Fruit fly (Drosophila melanogaster) ovary, adult (tissue): ENCODE data around the gene CG4572.

Source experiments
- CG17801 ChIP-seq: fragments of 200-800 bp; optimal IDR thresholded peaks from 2 replicates; lab custom pipeline; 2019; ENCODE audit warnings: missing biosample characterization, mild to moderate bottlenecking, missing genetic modification characterization, moderate library complexity; ENCODE audit not compliant: partially characterized antibody

Gene CG4572

dm6 chr3R:19858017-19858659 lies 6.1 kb downstream of the CG4572 start:
- peak; percentile 3 for TF ChIP-seq CG17801 (GFP tag; lab: Kevin White, UChicago)

- no peak for TF ChIP-seq CG17801 (GFP tag; lab: Kevin White, UChicago)
Measured at dm6 chr3R:19847591-19848256, 16.5 kb downstream of the CG4572 start.

- TF ChIP-seq CG17801 (GFP tag; lab: Kevin White, UChicago): no peak
Measured at dm6 chr3R:19846870-19847590, 17.2 kb downstream of the CG4572 start, which contains the start of gene MICU3. Gene MICU3 (plus strand): TSS chr3R:19847311.

DNA sequence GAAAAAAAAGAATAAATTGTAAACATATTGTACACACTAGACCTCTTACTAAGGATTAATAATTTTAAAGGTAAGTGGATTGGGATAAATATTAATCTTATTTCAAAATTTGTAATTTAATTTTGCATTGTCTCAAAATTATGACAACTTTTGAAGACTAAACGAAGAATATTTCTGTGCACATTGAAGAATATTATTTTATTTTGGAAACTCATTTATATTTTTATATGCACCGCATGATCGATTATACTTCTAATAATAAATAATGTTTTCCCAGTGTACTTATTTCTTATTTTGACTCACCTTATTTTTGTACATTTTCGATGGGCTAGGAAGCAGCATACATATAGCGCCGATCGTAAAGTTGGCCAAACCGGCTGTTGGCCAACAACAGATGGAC lies 20.3 kb downstream of the CG4572 start:
- TF ChIP-seq CG17801 (GFP tag; lab: Kevin White, UChicago): no peak

- no peak for TF ChIP-seq CG17801 (GFP tag; lab: Kevin White, UChicago)
Measured at dm6 chr3R:19840545-19840944, 23.6 kb downstream of the CG4572 start, which contains the start of gene CG31459. Gene CG31459 (plus strand): TSS chr3R:19840845.

DNA sequence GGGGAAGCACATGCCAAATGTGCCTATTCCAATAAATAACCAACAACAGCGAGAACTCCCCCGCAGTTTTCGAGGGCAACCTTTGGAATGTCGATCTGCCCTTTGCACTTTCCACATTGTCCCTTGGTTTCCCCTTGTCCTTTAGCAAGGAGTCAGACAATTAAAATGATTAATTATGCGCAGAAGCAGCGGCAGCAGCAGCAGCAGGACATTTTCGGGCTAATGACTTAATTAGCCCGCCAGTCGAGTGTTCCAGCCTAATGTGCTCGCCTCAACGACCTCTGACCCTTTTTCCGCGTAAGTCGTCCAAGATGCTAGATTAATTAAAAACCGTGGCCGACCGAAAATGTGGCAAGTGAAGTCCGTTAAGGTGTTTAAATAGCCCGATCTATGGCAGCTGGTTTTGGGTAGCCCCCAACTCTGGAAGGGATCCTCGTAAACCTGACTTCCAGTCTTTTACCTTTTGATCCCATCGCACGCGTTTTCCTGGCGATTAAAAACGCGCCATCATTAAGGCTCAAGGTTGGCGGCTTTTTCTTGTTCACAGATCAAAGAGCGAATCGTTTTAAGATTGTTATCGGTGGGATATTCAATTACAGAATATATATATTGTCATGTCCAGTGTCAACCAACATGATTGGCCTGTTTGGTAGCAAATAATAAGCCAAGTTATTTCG lies 25.1 kb downstream of the CG4572 start:
- no peak for TF ChIP-seq CG17801 (GFP tag; lab: Kevin White, UChicago)

- peak; percentile 62 for TF ChIP-seq CG17801 (GFP tag; lab: Kevin White, UChicago)
Measured at dm6 chr3R:19836687-19837086, 27.5 kb downstream of the CG4572 start, which contains the start of gene bnl. Gene bnl (minus strand): TSS chr3R:19836817.

DNA sequence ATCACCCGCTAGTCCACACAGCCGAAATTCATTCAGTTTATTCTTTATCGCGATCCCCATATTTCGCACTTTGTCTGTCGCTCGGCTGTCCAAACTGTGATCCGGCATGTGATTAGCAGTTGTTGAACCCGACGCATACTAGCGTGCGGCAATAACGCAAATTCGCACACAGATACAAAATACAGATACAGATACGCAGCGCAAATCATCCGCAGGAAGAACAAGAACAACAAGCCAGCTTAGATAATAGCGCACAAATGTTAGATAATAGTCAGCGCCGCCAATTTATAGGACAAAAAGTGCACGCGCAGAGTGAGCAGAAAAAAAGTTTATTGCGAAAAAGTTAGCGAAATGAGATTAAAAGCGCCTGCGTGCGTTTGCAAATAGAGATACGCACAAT lies 29.2 kb downstream of the CG4572 start:
- TF ChIP-seq CG17801 (GFP tag; lab: Kevin White, UChicago): no peak

DNA sequence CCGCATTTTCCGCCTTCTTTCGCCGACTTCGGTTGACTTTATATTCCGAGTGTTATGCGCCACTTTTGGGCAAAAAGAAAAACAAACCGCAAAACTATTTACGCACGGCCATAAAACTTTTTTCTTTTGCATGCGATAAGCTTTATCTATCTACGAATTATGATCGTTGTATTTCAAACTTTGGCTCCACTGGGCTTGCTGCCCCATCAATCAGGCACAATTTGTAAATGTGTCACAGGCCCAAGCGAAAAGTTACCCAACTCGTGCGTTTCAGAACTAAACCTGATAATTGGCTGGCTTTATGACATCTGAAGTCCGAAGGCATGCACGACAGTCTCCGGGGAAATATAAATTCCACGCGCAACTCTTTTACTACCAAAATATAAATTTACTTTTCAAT lies 30.2 kb downstream of the CG4572 start:
- no peak for TF ChIP-seq CG17801 (GFP tag; lab: Kevin White, UChicago)

DNA sequence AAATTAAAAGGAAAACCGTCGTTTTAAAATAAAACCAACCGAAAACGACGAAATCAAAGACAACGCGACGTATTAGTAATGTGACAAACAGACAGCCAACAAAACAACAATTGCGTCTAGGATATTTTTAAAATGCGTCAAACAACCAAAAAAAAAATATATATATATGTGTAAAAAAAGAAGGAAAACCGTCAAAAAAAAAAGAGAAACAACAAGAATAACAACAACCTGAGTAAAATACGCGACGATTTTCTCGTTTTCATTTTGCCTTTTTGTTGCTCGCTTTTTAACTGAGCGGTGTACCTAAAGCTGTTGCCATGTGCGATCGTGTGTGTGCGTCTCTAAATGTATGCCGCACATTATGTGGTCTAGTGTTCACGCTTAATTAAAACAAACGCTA lies 30.6 kb downstream of the CG4572 start:
- TF ChIP-seq CG17801 (GFP tag; lab: Kevin White, UChicago): no peak

dm6 chr3R:19830973-19831372 lies 33.2 kb downstream of the CG4572 start:
- TF ChIP-seq CG17801 (GFP tag; lab: Kevin White, UChicago): no peak

DNA sequence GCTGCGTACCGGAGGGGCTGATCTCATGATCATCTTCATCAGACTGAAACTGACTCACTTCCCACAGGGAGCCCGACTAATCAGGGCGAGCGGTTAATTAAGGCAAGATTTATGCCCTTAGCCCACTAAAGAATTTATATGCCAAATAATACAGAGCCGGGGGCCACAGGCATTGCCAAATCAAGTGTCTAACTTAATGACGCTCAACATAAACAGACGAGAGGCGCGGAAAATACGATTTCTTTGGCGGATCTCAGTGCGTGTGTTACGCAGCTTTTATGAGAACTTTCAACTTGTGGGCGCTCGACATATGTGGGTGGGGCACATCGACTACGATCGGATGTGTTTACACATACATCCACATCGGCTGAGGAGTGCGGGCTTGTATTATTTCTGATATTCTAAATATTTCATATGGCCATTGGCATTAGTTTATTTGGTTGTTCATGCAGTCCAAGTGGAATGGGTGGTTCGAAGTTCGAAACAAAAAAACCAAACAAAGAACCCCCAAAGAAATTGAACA lies 37.3 kb downstream of the CG4572 start:
- TF ChIP-seq CG17801 (GFP tag; lab: Kevin White, UChicago): no peak

dm6 chr3R:19826355-19826754 lies 37.8 kb downstream of the CG4572 start:
- TF ChIP-seq CG17801 (GFP tag; lab: Kevin White, UChicago): no peak

DNA sequence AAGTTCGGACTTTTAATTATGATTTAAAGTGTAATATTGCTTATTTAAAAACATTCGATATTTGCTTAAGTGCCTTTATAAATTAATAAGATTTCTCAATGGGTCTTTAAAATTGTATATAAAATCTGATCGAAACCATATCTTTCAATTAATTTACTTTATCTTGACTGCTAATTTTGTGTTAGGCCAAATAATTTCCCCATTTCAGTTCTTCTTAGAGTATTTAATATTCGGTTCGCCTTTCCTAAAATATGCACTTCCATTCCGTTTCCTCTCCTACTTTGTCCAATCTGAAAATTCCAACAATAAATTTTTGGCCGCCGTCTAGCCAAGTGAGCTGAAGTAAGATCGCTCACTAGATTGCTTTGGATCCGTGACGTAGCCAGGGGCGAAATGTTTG lies 39.7 kb downstream of the CG4572 start:
- no peak for TF ChIP-seq CG17801 (GFP tag; lab: Kevin White, UChicago)

DNA sequence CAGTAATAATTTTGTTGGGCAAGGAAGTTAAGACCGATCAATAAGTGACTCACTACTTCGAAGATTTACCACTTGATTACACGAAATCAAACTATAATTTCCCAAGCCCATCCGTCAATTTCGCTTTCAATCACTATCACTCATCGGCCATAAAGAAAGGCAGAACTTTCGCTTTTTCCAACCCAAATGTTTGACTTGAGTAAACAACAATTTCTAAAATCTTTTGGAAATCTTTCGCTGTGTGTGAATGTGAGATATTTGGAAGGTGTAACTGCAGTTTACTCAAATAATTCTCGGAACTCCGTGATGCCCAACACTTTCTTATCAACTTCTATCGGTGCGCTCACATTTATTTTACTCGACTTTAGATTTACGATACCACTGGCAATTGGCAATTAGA lies 42.1 kb downstream of the CG4572 start:
- no peak for TF ChIP-seq CG17801 (GFP tag; lab: Kevin White, UChicago)
